Fruit fly (Drosophila melanogaster) whole organism, embryonic: ENCODE results near the gene spn-B.

Source experiments
- Blimp-1 ChIP-seq: fragments of 200-800 bp; sonication (Bioruptor generic); optimal IDR thresholded peaks from 3 replicates; lab custom pipeline; 2018; ENCODE audit warnings: missing biosample characterization, missing genetic modification characterization, mild to moderate bottlenecking, moderate library complexity, missing genetic modification reagents
- CG10366 ChIP-seq: fragments of 200-800 bp; sonication (Bioruptor generic); IDR thresholded peaks from 2 replicates; pipeline ENCODE4 v1.3.6; 2022; ENCODE audit warnings: missing biosample characterization, missing genetic modification characterization
- CG10959 ChIP-seq: fragments of 200-800 bp; sonication (Bioruptor generic); IDR thresholded peaks from 2 replicates; pipeline ENCODE4 v1.3.6; 2022; ENCODE audit warnings: missing biosample characterization, missing genetic modification characterization
- CG11247 ChIP-seq: fragments of 200-800 bp; sonication (Bioruptor generic); IDR thresholded peaks from 2 replicates; pipeline ENCODE4 v1.3.6; 2022; ENCODE audit warnings: missing biosample characterization, missing genetic modification characterization
- CG11695 ChIP-seq: fragments of 200-800 bp; sonication (Bioruptor generic); IDR thresholded peaks from 3 replicates; pipeline ENCODE4 v1.3.6; 2022; ENCODE audit warnings: missing biosample characterization, missing genetic modification characterization
- CG11723 ChIP-seq: fragments of 200-800 bp; sonication (Bioruptor generic); optimal IDR thresholded peaks from 2 replicates; lab custom pipeline; 2017; ENCODE audit warnings: missing biosample characterization, mild to moderate bottlenecking, missing genetic modification characterization
- CG12219 ChIP-seq: fragments of 200-800 bp; sonication (Bioruptor generic); optimal IDR thresholded peaks from 3 replicates; lab custom pipeline; 2018; ENCODE audit warnings: missing biosample characterization, mild to moderate bottlenecking, missing genetic modification characterization
- CG13123 ChIP-seq: fragments of 200-800 bp; sonication (Bioruptor generic); optimal IDR thresholded peaks from 2 replicates; lab custom pipeline; 2016; ENCODE audit warnings: missing biosample characterization, missing genetic modification characterization
- CG14050 ChIP-seq: fragments of 200-800 bp; sonication (Bioruptor generic); IDR thresholded peaks from 3 replicates; pipeline ENCODE4 v1.3.6; 2022; ENCODE audit warnings: missing biosample characterization, missing genetic modification characterization
- CG15479 ChIP-seq: fragments of 200-800 bp; sonication (Bioruptor generic); optimal IDR thresholded peaks from 3 replicates; lab custom pipeline; 2019; ENCODE audit warnings: missing biosample characterization, mild to moderate bottlenecking, missing genetic modification characterization, moderate library complexity
- CG15696 ChIP-seq: fragments of 200-800 bp; sonication (Bioruptor generic); optimal IDR thresholded peaks from 2 replicates; lab custom pipeline; 2019; ENCODE audit warnings: missing biosample characterization, mild to moderate bottlenecking, missing genetic modification characterization, moderate library complexity
- CG17359 ChIP-seq: fragments of 200-800 bp; sonication (Bioruptor generic); optimal IDR thresholded peaks from 3 replicates; lab custom pipeline; 2018; ENCODE audit warnings: missing biosample characterization, mild to moderate bottlenecking, missing genetic modification characterization, moderate library complexity
- CG17612 ChIP-seq: fragments of 200-800 bp; sonication (Bioruptor generic); IDR thresholded peaks from 2 replicates; pipeline ENCODE4 v1.3.6; 2022; ENCODE audit warnings: missing biosample characterization, missing genetic modification characterization
- CG17829 ChIP-seq: fragments of 200-800 bp; optimal IDR thresholded peaks from 2 replicates; lab custom pipeline; 2019; ENCODE audit warnings: missing biosample characterization, mild to moderate bottlenecking, missing genetic modification characterization, moderate library complexity
- CG18619 ChIP-seq: fragments of 200-800 bp; sonication (Bioruptor generic); optimal IDR thresholded peaks from 3 replicates; lab custom pipeline; 2017; ENCODE audit warnings: missing biosample characterization, mild to moderate bottlenecking, missing genetic modification characterization
- CG3065 ChIP-seq: fragments of 200-800 bp; sonication (Bioruptor generic); optimal IDR thresholded peaks from 2 replicates; lab custom pipeline; 2016; ENCODE audit warnings: missing biosample characterization, missing genetic modification characterization
- CG31388 ChIP-seq: fragments of 200-800 bp; sonication (Bioruptor generic); optimal IDR thresholded peaks from 2 replicates; lab custom pipeline; 2016; ENCODE audit warnings: missing biosample characterization, missing genetic modification characterization
- CG3281 ChIP-seq: fragments of 200-800 bp; sonication (Bioruptor generic); optimal IDR thresholded peaks from 3 replicates; lab custom pipeline; 2017; ENCODE audit warnings: missing biosample characterization, mild to moderate bottlenecking, missing genetic modification characterization
- CG3838 ChIP-seq: fragments of 200-800 bp; sonication (Bioruptor generic); optimal IDR thresholded peaks from 3 replicates; lab custom pipeline; 2016; ENCODE audit warnings: missing biosample characterization, missing genetic modification characterization
- CG4820 ChIP-seq: fragments of 200-800 bp; sonication (Bioruptor generic); optimal IDR thresholded peaks from 3 replicates; lab custom pipeline; 2016; ENCODE audit warnings: missing biosample characterization, missing genetic modification characterization
- CG8290 ChIP-seq, 3 experiments: fragments of 200-800 bp; sonication (Bioruptor generic); optimal IDR thresholded peaks; 2 replicates each; lab custom pipeline; 2016 to 2019; ENCODE audit warnings: missing biosample characterization in 3 of 3, missing genetic modification characterization in 3 of 3, mild to moderate bottlenecking in 2 of 3, moderate library complexity in 1 of 3
- CG8388 ChIP-seq: fragments of 200-800 bp; sonication (Bioruptor generic); optimal IDR thresholded peaks from 2 replicates; lab custom pipeline; 2019; ENCODE audit warnings: missing biosample characterization, mild to moderate bottlenecking, missing genetic modification characterization, moderate library complexity
- CoRest ChIP-seq: fragments of 200-800 bp; sonication (Bioruptor generic); optimal IDR thresholded peaks from 3 replicates; lab custom pipeline; 2018; ENCODE audit warnings: missing biosample characterization, mild to moderate bottlenecking, missing genetic modification characterization, moderate library complexity
- Dbx ChIP-seq: fragments of 200-800 bp; sonication (Bioruptor generic); IDR thresholded peaks from 3 replicates; pipeline ENCODE4 v1.3.6; 2022; ENCODE audit warnings: missing biosample characterization, missing genetic modification characterization
- Dll ChIP-seq: fragments of 200-800 bp; sonication (Bioruptor generic); IDR thresholded peaks from 4 replicates; pipeline ENCODE4 v1.3.6; 2022; ENCODE audit warnings: missing biosample characterization, missing genetic modification characterization; ENCODE audit not compliant: partially characterized antibody
- Doc2 ChIP-seq: fragments of 200-800 bp; sonication (Bioruptor generic); IDR thresholded peaks from 2 replicates; pipeline ENCODE4 v1.3.6; 2022; ENCODE audit warnings: missing biosample characterization, missing genetic modification characterization
- Gug ChIP-seq: fragments of 200-800 bp; sonication (Bioruptor generic); IDR thresholded peaks from 4 replicates; pipeline ENCODE4 v1.3.6; 2022; ENCODE audit warnings: missing biosample characterization, missing genetic modification characterization
- H2.0 ChIP-seq: fragments of 200-800 bp; sonication (Bioruptor generic); IDR thresholded peaks from 2 replicates; pipeline ENCODE4 v1.3.6; 2022; ENCODE audit warnings: missing biosample characterization, missing genetic modification characterization
- Lim3 ChIP-seq: fragments of 200-800 bp; sonication (Bioruptor generic); IDR thresholded peaks from 2 replicates; pipeline ENCODE4 v1.3.6; 2022; ENCODE audit warnings: missing biosample characterization, missing genetic modification characterization
- MBD-R2 ChIP-seq: fragments of 200-800 bp; sonication (Bioruptor generic); IDR thresholded peaks from 2 replicates; pipeline ENCODE4 v1.3.6; 2022; ENCODE audit warnings: missing biosample characterization, missing genetic modification characterization
- Mrtf ChIP-seq: fragments of 200-800 bp; sonication (Bioruptor generic); IDR thresholded peaks from 3 replicates; pipeline ENCODE4 v1.3.6; 2022; ENCODE audit warnings: missing biosample characterization, missing genetic modification characterization
- PHDP ChIP-seq: fragments of 200-800 bp; sonication (Bioruptor generic); optimal IDR thresholded peaks from 3 replicates; lab custom pipeline; 2018; ENCODE audit warnings: missing biosample characterization, mild to moderate bottlenecking, missing genetic modification characterization, moderate library complexity
- az2 ChIP-seq: fragments of 200-800 bp; sonication (Bioruptor generic); optimal IDR thresholded peaks from 3 replicates; lab custom pipeline; 2016; ENCODE audit warnings: missing biosample characterization, missing genetic modification characterization
- cato ChIP-seq: fragments of 200-800 bp; sonication (Bioruptor generic); optimal IDR thresholded peaks from 2 replicates; lab custom pipeline; 2016; ENCODE audit warnings: missing biosample characterization, missing genetic modification characterization, borderline replicate concordance
- corto ChIP-seq: fragments of 200-800 bp; sonication (Bioruptor generic); optimal IDR thresholded peaks from 2 replicates; lab custom pipeline; 2016; ENCODE audit warnings: missing biosample characterization, mild to moderate bottlenecking, missing genetic modification characterization, moderate library complexity
- dmrt99B ChIP-seq: fragments of 200-800 bp; sonication (Bioruptor generic); optimal IDR thresholded peaks from 2 replicates; lab custom pipeline; 2018; ENCODE audit warnings: missing biosample characterization, mild to moderate bottlenecking, missing genetic modification characterization, moderate library complexity
- esg ChIP-seq: fragments of 200-800 bp; sonication (Bioruptor generic); conservative IDR thresholded peaks from 2 replicates; pipeline ENCODE4 v1.3.6; 2022; ENCODE audit warnings: missing biosample characterization, missing genetic modification characterization
- eyg ChIP-seq: fragments of 200-800 bp; sonication (Bioruptor generic); optimal IDR thresholded peaks from 3 replicates; lab custom pipeline; 2016; ENCODE audit warnings: missing biosample characterization, missing genetic modification characterization
- fru ChIP-seq: fragments of >200 bp; optimal IDR thresholded peaks from 2 replicates; lab custom pipeline; 2017
- mam ChIP-seq: fragments of 200-800 bp; sonication (Bioruptor generic); optimal IDR thresholded peaks from 3 replicates; lab custom pipeline; 2016; ENCODE audit warnings: missing biosample characterization, missing genetic modification characterization
- nom ChIP-seq: fragments of 200-800 bp; sonication (Bioruptor generic); optimal IDR thresholded peaks from 2 replicates; lab custom pipeline; 2017; ENCODE audit warnings: missing biosample characterization, missing genetic modification characterization, mild to moderate bottlenecking, moderate library complexity, missing genetic modification reagents
- pho ChIP-seq: fragments of 200-800 bp; sonication (Bioruptor generic); optimal IDR thresholded peaks from 2 replicates; lab custom pipeline; 2016; ENCODE audit warnings: missing biosample characterization, missing genetic modification characterization
- pnt ChIP-seq: fragments of 200-800 bp; sonication (Bioruptor generic); optimal IDR thresholded peaks from 3 replicates; lab custom pipeline; 2016; ENCODE audit warnings: missing biosample characterization, missing genetic modification characterization
- sens ChIP-seq: fragments of 200-800 bp; sonication (Bioruptor generic); peaks from one replicate; lab custom pipeline; 2016; ENCODE audit warnings: missing biosample characterization, missing genetic modification characterization
- slbo ChIP-seq: fragments of 200-800 bp; sonication (Bioruptor generic); IDR thresholded peaks from 2 replicates; pipeline ENCODE4 v1.3.6; 2022; ENCODE audit warnings: missing biosample characterization, missing genetic modification characterization
- sob ChIP-seq: fragments of 200-800 bp; sonication (Bioruptor generic); IDR thresholded peaks from 2 replicates; pipeline ENCODE4 v1.3.6; 2022; ENCODE audit warnings: missing biosample characterization, missing genetic modification characterization
- sqz ChIP-seq: fragments of 200-800 bp; sonication (Bioruptor generic); optimal IDR thresholded peaks from 3 replicates; lab custom pipeline; 2018; ENCODE audit warnings: missing biosample characterization, mild to moderate bottlenecking, missing genetic modification characterization
- tap ChIP-seq: fragments of 200-800 bp; optimal IDR thresholded peaks from 3 replicates; lab custom pipeline; 2019; ENCODE audit warnings: missing biosample characterization, mild to moderate bottlenecking, missing genetic modification characterization, moderate library complexity
- tll ChIP-seq, 2 experiments: fragments of 200-800 bp in 1 of 2; fragments of >200 bp in 1 of 2; sonication (Bioruptor generic) in 1 of 2; optimal IDR thresholded peaks; 2 replicates each; lab custom pipeline; 2017 to 2019; ENCODE audit warnings: missing biosample characterization in 2 of 2, missing genetic modification characterization in 2 of 2, mild to moderate bottlenecking in 1 of 2, moderate library complexity in 1 of 2
- vvl ChIP-seq: fragments of 200-800 bp; sonication (Bioruptor generic); IDR thresholded peaks from 2 replicates; pipeline ENCODE4 v1.3.6; 2022; ENCODE audit warnings: missing biosample characterization, missing genetic modification characterization

Gene spn-B

DNA sequence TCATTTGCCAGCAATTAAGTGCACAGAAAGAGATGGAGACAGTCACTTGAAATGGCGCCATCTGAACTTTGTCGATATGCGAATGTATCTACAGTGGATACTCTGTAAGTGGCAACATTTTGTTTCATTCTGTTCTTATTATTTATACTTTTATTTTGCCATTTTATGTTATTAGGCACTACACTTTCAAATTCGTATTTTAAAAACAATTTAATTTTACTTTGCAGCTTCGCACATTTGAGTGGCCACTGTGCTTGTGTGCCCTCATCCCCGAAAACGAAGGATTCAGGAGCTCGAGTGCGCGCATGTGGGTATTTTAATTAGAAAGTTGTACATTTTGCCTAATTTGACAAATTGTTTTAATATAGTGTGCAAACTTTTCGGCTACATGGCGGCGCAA, 29.6 kb downstream of the spn-B start (continued):
- TF ChIP-seq Gug (GFP tag; lab: Robert Waterston, UW): peak; percentile 15; the same call in 1 of the 4 replicates
- no peak for TF ChIP-seq CG31388
- TF ChIP-seq eyg (GFP tag; lab: Kevin White, UChicago): no peak
- TF ChIP-seq CG3281: peak; percentile 40
- no peak for TF ChIP-seq sqz (GFP tag; lab: Kevin White, UChicago)
- TF ChIP-seq CG8388 (GFP tag; lab: Kevin White, UChicago): peak; percentile 27
- peak; percentile 65; the same call in 2 of the 3 replicates for TF ChIP-seq Dbx
- TF ChIP-seq nom (GFP tag; lab: Kevin White, UChicago): peak; percentile 48
- no peak for TF ChIP-seq cato (GFP tag; lab: Kevin White, UChicago)
- peak; percentile 4 for TF ChIP-seq pho (GFP tag; lab: Kevin White, UChicago)
- 0 out of 2 replicates have a peak, but pooled peaks have one; percentile 4 for TF ChIP-seq CG17612 (GFP tag; lab: Robert Waterston, UW)
- TF ChIP-seq CG17829 (tag; lab: Kevin White, UChicago): peak; percentile 26
- peak; percentile 34; the same call in 1 of the 3 replicates for TF ChIP-seq Mrtf (GFP tag; lab: Robert Waterston, UW)
- TF ChIP-seq CG12219 (GFP tag; lab: Kevin White, UChicago): peak; percentile 28
- peak; percentile 51 for TF ChIP-seq H2.0
- TF ChIP-seq az2 (GFP tag; lab: Kevin White, UChicago): peak; percentile 30
- TF ChIP-seq CG18619 (GFP tag; lab: Kevin White, UChicago): no peak
- TF ChIP-seq CG15479: peak; percentile 4
- peak; percentile 49 for TF ChIP-seq CG15696 (tag; lab: Kevin White, UChicago)
- TF ChIP-seq sob (GFP tag; lab: Robert Waterston, UW): peak; percentile 45; the same call in 1 of the 2 replicates
- TF ChIP-seq CG8290 (GFP tag; optimal IDR thresholded peaks at IDR 0.05; lab: Kevin White, UChicago): no peak
- peak in 1 of 2 experiments; percentile 42 for TF ChIP-seq CG8290 (tag; optimal IDR thresholded peaks at IDR 0.05; lab: Kevin White, UChicago)
- TF ChIP-seq CG11723 (GFP tag; lab: Kevin White, UChicago): no peak
- TF ChIP-seq Dll (GFP tag; lab: Robert Waterston, UW): no peak
- peak; percentile 23 for TF ChIP-seq CG4820 (GFP tag; lab: Kevin White, UChicago)
- TF ChIP-seq mam: peak; percentile 32
- TF ChIP-seq CG11247: peak; percentile 51; the same call in 1 of the 2 replicates
- TF ChIP-seq Blimp-1 (GFP tag; lab: Kevin White, UChicago): peak; percentile 45
- no peak for TF ChIP-seq CG3065 (GFP tag; lab: Kevin White, UChicago)
- TF ChIP-seq CG10366 (GFP tag; lab: Robert Waterston, UW): peak; percentile 30; the same call in 1 of the 2 replicates
- peak; percentile 77 for TF ChIP-seq sens (GFP tag; lab: Kevin White, UChicago)
- peak; percentile 30 for TF ChIP-seq CoRest (tag; lab: Kevin White, UChicago)
- peak; percentile 79 for TF ChIP-seq vvl (GFP tag; lab: Robert Waterston, UW)
- TF ChIP-seq CG10959 (GFP tag; lab: Robert Waterston, UW): peak; percentile 37; the same call in 1 of the 2 replicates
- peak; percentile 54 for TF ChIP-seq dmrt99B (tag; lab: Kevin White, UChicago)
- peak; percentile 42 for TF ChIP-seq pnt
- TF ChIP-seq Doc2 (GFP tag; lab: Robert Waterston, UW): no peak
- TF ChIP-seq fru (lab: Kevin White, UChicago): no peak
- TF ChIP-seq CG17359 (tag; lab: Kevin White, UChicago): peak; percentile 51
- 0 out of 3 replicates have a peak, but pooled peaks have one; percentile 25 for TF ChIP-seq CG11695
- peak; percentile 38 for TF ChIP-seq PHDP
- TF ChIP-seq slbo: peak; percentile 51
- peak; percentile 36; the same call in 1 of the 2 replicates for TF ChIP-seq esg (GFP tag; lab: Robert Waterston, UW)
- TF ChIP-seq tap (tag; lab: Kevin White, UChicago): peak; percentile 21
- no peak for TF ChIP-seq corto (GFP tag; lab: Kevin White, UChicago)
- no peak for TF ChIP-seq CG13123 (GFP tag; lab: Kevin White, UChicago)
- no peak for TF ChIP-seq tll (GFP tag; optimal IDR thresholded peaks at IDR 0.05; lab: Kevin White, UChicago)
- TF ChIP-seq MBD-R2 (GFP tag; lab: Robert Waterston, UW): peak; percentile 13; the same call in 1 of the 2 replicates
- no peak for TF ChIP-seq Lim3 (GFP tag; lab: Robert Waterston, UW)
- TF ChIP-seq CG3838 (GFP tag; lab: Kevin White, UChicago): no peak
- 0 out of 3 replicates have a peak, but pooled peaks have one; percentile 10 for TF ChIP-seq CG14050
